Worm (Caenorhabditis elegans) whole organism, mixed stage, embryonic: ENCODE measurements around the gene M04B2.6.

Experiments
- blmp-1 ChIP-seq: fragments of 150-350 bp; optimal IDR thresholded peaks from 2 replicates; lab custom pipeline; 2014; ENCODE audit warnings: missing biosample characterization, missing genetic modification characterization
- ceh-39 ChIP-seq: fragments of 150-350 bp; optimal IDR thresholded peaks from 2 replicates; lab custom pipeline; 2014; ENCODE audit warnings: missing biosample characterization, missing genetic modification characterization
- ceh-43 ChIP-seq: fragments of 200-800 bp; sonication (Bioruptor generic); optimal IDR thresholded peaks from 2 replicates; lab custom pipeline; 2018; ENCODE audit warnings: mild to moderate bottlenecking, missing genetic modification characterization, moderate library complexity, missing compliant biosample characterization
- ceh-83 ChIP-seq: fragments of 200-800 bp; sonication (Bioruptor generic); optimal IDR thresholded peaks from 2 replicates; lab custom pipeline; 2018; ENCODE audit warnings: mild to moderate bottlenecking, missing genetic modification characterization, missing compliant biosample characterization
- ces-1 ChIP-seq: fragments of 150-350 bp; optimal IDR thresholded peaks from 2 replicates; lab custom pipeline; 2014; ENCODE audit warnings: missing biosample characterization, missing genetic modification reagents, missing genetic modification characterization
- cnd-1 ChIP-seq: fragments of 200-800 bp; sonication (Bioruptor generic); optimal IDR thresholded peaks from 2 replicates; lab custom pipeline; 2018; ENCODE audit warnings: mild to moderate bottlenecking, missing genetic modification characterization, missing compliant biosample characterization
- drap-1 ChIP-seq: fragments of 200-800 bp; sonication (Bioruptor generic); optimal IDR thresholded peaks from 3 replicates; lab custom pipeline; 2018; ENCODE audit warnings: mild to moderate bottlenecking, missing genetic modification characterization, missing compliant biosample characterization
- elt-3 ChIP-seq: fragments of 150-350 bp; optimal IDR thresholded peaks from 2 replicates; lab custom pipeline; 2014; ENCODE audit warnings: missing biosample characterization, missing genetic modification characterization
- flh-1 ChIP-seq: fragments of 200-800 bp; sonication (Bioruptor generic); optimal IDR thresholded peaks from 2 replicates; lab custom pipeline; 2018; ENCODE audit warnings: mild to moderate bottlenecking, missing genetic modification characterization, moderate library complexity, missing compliant biosample characterization
- ham-2 ChIP-seq: fragments of 200-800 bp; sonication (Bioruptor generic); optimal IDR thresholded peaks from 2 replicates; lab custom pipeline; 2018; ENCODE audit warnings: mild to moderate bottlenecking, missing genetic modification characterization, missing compliant biosample characterization
- lin-13 ChIP-seq: fragments of 150-350 bp; optimal IDR thresholded peaks from 2 replicates; lab custom pipeline; 2014; ENCODE audit warnings: missing biosample characterization, missing genetic modification characterization
- lin-32 ChIP-seq: fragments of 200-800 bp; sonication (Bioruptor generic); optimal IDR thresholded peaks from 2 replicates; lab custom pipeline; 2018; ENCODE audit warnings: mild to moderate bottlenecking, missing genetic modification characterization, missing compliant biosample characterization
- mab-5 ChIP-seq: fragments of 150-350 bp; optimal IDR thresholded peaks from 2 replicates; lab custom pipeline; 2014; ENCODE audit warnings: missing biosample characterization, missing genetic modification characterization
- mep-1 ChIP-seq: fragments of 150-350 bp; optimal IDR thresholded peaks from 2 replicates; lab custom pipeline; 2017; ENCODE audit warnings: missing biosample characterization, missing genetic modification reagents, missing genetic modification characterization, inconsistent platforms
- mls-2 ChIP-seq: sonication (generic microtip); optimal IDR thresholded peaks from 2 replicates; lab custom pipeline; 2016; ENCODE audit warnings: mild to moderate bottlenecking, missing genetic modification characterization, moderate library complexity, missing compliant biosample characterization
- nhr-12 ChIP-seq: fragments of 150-350 bp; optimal IDR thresholded peaks from 2 replicates; lab custom pipeline; 2014; ENCODE audit warnings: missing biosample characterization, missing genetic modification characterization
- nhr-237 ChIP-seq: fragments of 150-350 bp; optimal IDR thresholded peaks from 2 replicates; lab custom pipeline; 2014; ENCODE audit warnings: missing biosample characterization, missing genetic modification characterization
- nhr-28 ChIP-seq: fragments of 150-350 bp; optimal IDR thresholded peaks from 2 replicates; lab custom pipeline; 2014; ENCODE audit warnings: missing biosample characterization, missing genetic modification characterization
- nhr-76 ChIP-seq: sonication (generic microtip); optimal IDR thresholded peaks from 2 replicates; lab custom pipeline; 2017; ENCODE audit warnings: missing biosample characterization, missing genetic modification characterization
- pha-4 ChIP-seq: fragments of 150-350 bp; optimal IDR thresholded peaks from 2 replicates; lab custom pipeline; 2018; ENCODE audit warnings: missing biosample characterization, missing genetic modification reagents, missing genetic modification characterization
- sem-2 ChIP-seq: fragments of 200-800 bp; sonication (Bioruptor generic); optimal IDR thresholded peaks from 2 replicates; lab custom pipeline; 2018; ENCODE audit warnings: mild to moderate bottlenecking, missing genetic modification characterization, missing compliant biosample characterization
- snpc-4 ChIP-seq: fragments of 150-350 bp; optimal IDR thresholded peaks from 2 replicates; lab custom pipeline; 2014; ENCODE audit warnings: missing biosample characterization, missing genetic modification characterization
- sptf-1 ChIP-seq: sonication (generic microtip); optimal IDR thresholded peaks from 2 replicates; lab custom pipeline; 2017; ENCODE audit warnings: mild to moderate bottlenecking, missing genetic modification characterization, moderate library complexity, missing compliant biosample characterization
- tbx-8 ChIP-seq: fragments of 200-800 bp; sonication (Bioruptor generic); optimal IDR thresholded peaks from 2 replicates; lab custom pipeline; 2018; ENCODE audit warnings: mild to moderate bottlenecking, missing genetic modification characterization, moderate library complexity, missing compliant biosample characterization
- unc-120 ChIP-seq: sonication (generic microtip); optimal IDR thresholded peaks from 2 replicates; lab custom pipeline; 2017; ENCODE audit warnings: missing genetic modification characterization, missing compliant biosample characterization; ENCODE audit not compliant: poor library complexity, severe bottlenecking
- unc-39 ChIP-seq: fragments of 150-350 bp; optimal IDR thresholded peaks from 2 replicates; lab custom pipeline; 2014; ENCODE audit warnings: missing biosample characterization, missing genetic modification characterization
- unc-62 ChIP-seq: fragments of 150-350 bp; optimal IDR thresholded peaks from 2 replicates; lab custom pipeline; 2014; ENCODE audit warnings: missing biosample characterization, missing genetic modification reagents, missing genetic modification characterization

M04B2.6 gene

ce11 chrIV:11469698-11470591 lies 40.6 kb downstream of the M04B2.6 start, which contains the start of the genes C10C6.13 and wht-2:
TSS of gene C10C6.13 (minus strand) at chrIV:11469748.
TSS of gene wht-2 (plus strand) at chrIV:11470436.
- no peak for TF ChIP-seq nhr-237
- no peak for TF ChIP-seq nhr-76 (tag; lab: Kevin White, UChicago)
- TF ChIP-seq elt-3, result no peak
- TF ChIP-seq unc-120 (tag; lab: Kevin White, UChicago), result no peak
- TF ChIP-seq snpc-4, result no peak
- TF ChIP-seq blmp-1 (tag; lab: Kevin White, UChicago), result no peak
- no peak for TF ChIP-seq flh-1
- no peak for TF ChIP-seq ces-1 (GFP tag; lab: Kevin White, UChicago)
- no peak for TF ChIP-seq mab-5 (tag; lab: Kevin White, UChicago)
- no peak for TF ChIP-seq ceh-39
- TF ChIP-seq ham-2, result no peak
- TF ChIP-seq mls-2 (tag; lab: Kevin White, UChicago), result no peak
- no peak for TF ChIP-seq tbx-8 (GFP tag; lab: Kevin White, UChicago)
- TF ChIP-seq, all 35 proteins: peak for 0

- TF ChIP-seq ceh-43 (no peak), nhr-237 (no peak), elt-3 (no peak), cnd-1 (tag; lab: Kevin White, UChicago) (no peak), mep-1 (tag; lab: Kevin White, UChicago) (no peak), unc-39 (tag; lab: Kevin White, UChicago) (no peak), mab-5 (tag; lab: Kevin White, UChicago) (no peak), lin-32 (no peak), nhr-12 (tag; lab: Kevin White, UChicago) (no peak), ceh-39 (no peak), nhr-28 (no peak)
Observed at ce11 chrIV:11467413-11467812, 43.2 kb downstream of the M04B2.6 start, which contains the start of gene C10C6.7. TSS of gene C10C6.7 (minus strand) at chrIV:11467513.

- TF ChIP-seq sptf-1 (no peak), mab-5 (tag; lab: Kevin White, UChicago) (no peak), sem-2 (GFP tag; lab: Kevin White, UChicago) (no peak), unc-62 (GFP tag; lab: Kevin White, UChicago) (no peak), lin-32 (no peak), tbx-8 (GFP tag; lab: Kevin White, UChicago) (no peak), blmp-1 (tag; lab: Kevin White, UChicago) (no peak), ceh-43 (no peak), pha-4 (tag; lab: Kevin White, UChicago) (no peak), flh-1 (no peak), nhr-28 (no peak), unc-39 (tag; lab: Kevin White, UChicago) (no peak), unc-120 (tag; lab: Kevin White, UChicago) (no peak), ces-1 (GFP tag; lab: Kevin White, UChicago) (no peak), mls-2 (tag; lab: Kevin White, UChicago) (no peak), nhr-12 (tag; lab: Kevin White, UChicago) (no peak), drap-1 (no peak), ceh-83 (GFP tag; lab: Kevin White, UChicago) (no peak), nhr-237 (no peak)
- TF ChIP-seq, all 35 proteins: peak for 0
Observed at ce11 chrIV:11465125-11465524, 45.4 kb downstream of the M04B2.6 start, which contains the start of gene C10C6.3. TSS of gene C10C6.3 (minus strand) at chrIV:11465225.

- TF ChIP-seq ham-2 (no peak), elt-3 (no peak), ceh-83 (GFP tag; lab: Kevin White, UChicago) (no peak), ceh-39 (no peak), lin-13 (tag; lab: Kevin White, UChicago) (no peak)
Observed at ce11 chrIV:11461335-11461734, 49.2 kb downstream of the M04B2.6 start.
